Fruit fly (Drosophila melanogaster) S2 (cell line): ENCODE results near the gene CG33702.

Source experiments
- CG8478 ChIP-seq: fragments of >200 bp; optimal IDR thresholded peaks from 2 replicates; lab custom pipeline; 2018
- CTCF ChIP-seq, 2 experiments: fragments of >200 bp; optimal IDR thresholded peaks; 2 replicates each; lab custom pipeline; 2018

CG33702 gene

DNA sequence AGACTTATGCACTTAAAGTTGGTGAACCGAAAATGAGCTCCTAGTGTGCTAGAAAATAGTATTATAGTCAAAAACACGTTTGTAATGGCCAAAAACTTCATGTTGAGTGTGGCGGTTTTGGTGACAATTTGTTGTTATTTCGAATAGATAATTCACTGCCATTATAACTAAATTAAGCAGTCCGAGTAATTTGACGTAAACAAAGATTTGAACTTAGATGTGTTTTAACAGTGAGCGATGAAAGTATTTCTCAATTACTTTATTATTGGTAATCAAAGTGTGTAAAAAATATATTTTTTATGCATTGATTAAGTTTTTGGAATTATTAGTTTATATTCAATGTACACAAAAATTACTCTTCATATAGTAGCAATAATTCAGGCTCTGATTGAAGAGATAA lies at the start of gene CG33702:
TSS of gene CG33702 (minus strand) at position 101 of the 400 bp plus-strand sequence.
- TF ChIP-seq CTCF (optimal IDR thresholded peaks at IDR 0.05; lab: Kevin White, UChicago) (no peak), CG8478 (no peak)

DNA sequence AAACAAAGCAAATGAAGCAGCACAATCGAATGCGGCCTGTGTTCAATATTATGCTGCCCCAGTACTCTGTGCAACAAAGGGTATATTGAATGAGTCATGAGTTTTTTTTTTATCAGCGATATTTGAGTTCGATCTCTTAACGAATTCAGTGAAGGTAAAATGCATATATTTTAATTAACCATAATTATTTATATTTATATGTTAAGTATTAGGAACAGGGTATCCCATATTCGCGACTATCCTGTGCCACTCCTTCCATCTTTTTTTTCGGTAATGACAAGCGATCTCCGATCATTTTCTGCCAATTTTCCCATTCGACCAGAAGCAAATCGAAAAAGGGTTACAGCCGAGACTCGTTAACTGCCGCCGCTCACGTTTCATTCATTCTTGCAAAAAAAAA lies 45.8 kb upstream of the CG33702 start:
- TF ChIP-seq CG8478 (no peak), CTCF (optimal IDR thresholded peaks at IDR 0.05; lab: Kevin White, UChicago) (no peak)

DNA sequence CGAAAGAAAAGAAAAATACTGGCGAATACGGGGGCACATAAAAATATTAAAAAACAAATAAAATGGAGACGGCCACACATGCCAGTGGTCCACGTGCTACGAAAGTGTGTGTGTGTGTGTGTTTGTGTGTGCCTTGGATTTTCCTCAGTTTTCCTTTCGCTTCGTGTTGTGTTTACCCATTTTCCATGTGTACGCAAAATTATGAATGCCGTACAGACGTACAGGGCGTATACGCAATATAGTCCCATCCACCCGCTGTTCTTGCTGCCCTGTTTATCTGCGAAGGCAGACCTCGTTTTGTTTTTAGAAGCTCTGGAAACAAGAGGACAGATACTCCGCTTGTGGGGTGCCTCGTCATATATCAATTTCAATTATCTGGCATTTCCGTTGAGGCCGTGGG lies 43.5 kb upstream of the CG33702 start:
- TF ChIP-seq CG8478 (no peak), CTCF (optimal IDR thresholded peaks at IDR 0.05; lab: Kevin White, UChicago) (no peak)

DNA sequence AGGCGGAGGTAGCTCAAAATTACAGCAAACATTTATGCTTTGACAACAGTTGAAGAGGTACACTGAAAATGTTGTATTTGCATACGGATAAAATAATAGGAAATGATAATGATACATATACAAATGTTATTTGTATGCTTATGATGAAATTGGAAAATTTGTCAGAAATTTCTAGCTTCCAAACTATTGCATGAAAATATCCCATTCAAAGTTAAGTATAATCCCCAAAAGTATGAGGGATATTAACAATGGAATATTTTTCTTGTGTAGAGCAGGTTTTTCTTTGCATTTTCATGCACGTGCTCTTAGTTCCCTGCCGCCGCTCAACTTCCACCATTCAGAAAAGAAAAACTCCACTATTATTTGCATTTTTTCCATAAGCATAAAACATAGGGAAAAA lies 41.8 kb upstream of the CG33702 start:
- TF ChIP-seq CTCF (optimal IDR thresholded peaks at IDR 0.05; lab: Kevin White, UChicago) (no peak), CG8478 (no peak)

DNA sequence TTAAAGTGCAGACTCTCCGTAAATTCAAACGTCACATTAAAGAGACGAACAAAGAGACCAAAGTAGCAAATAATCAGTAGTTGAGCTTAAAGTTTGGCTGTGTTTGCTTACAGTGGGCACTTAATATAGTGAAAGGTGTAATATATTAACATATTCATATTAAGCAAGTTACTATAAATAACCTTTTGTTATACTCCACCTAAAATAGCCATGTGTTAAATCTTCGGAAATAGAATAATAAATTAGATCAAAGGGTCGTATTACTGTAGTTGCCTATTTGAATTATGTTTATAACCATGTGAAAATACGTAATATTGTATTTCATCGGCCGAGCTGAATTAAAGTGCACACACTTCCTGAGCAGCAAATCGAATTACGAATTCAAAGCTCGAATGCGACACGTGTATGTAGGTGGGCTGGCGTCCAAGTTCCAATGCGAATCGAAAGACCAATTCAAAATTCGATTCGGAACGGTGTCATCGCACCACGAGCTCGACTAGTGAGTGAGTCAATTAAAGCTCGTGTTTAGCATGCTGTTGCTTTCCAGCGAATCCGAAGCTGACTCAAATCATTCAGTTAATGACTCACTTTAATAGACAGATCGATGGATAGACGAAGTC lies 39.1 kb upstream of the CG33702 start:
- TF ChIP-seq CTCF (optimal IDR thresholded peaks at IDR 0.05; lab: Kevin White, UChicago) (no peak), CG8478 (no peak)

DNA sequence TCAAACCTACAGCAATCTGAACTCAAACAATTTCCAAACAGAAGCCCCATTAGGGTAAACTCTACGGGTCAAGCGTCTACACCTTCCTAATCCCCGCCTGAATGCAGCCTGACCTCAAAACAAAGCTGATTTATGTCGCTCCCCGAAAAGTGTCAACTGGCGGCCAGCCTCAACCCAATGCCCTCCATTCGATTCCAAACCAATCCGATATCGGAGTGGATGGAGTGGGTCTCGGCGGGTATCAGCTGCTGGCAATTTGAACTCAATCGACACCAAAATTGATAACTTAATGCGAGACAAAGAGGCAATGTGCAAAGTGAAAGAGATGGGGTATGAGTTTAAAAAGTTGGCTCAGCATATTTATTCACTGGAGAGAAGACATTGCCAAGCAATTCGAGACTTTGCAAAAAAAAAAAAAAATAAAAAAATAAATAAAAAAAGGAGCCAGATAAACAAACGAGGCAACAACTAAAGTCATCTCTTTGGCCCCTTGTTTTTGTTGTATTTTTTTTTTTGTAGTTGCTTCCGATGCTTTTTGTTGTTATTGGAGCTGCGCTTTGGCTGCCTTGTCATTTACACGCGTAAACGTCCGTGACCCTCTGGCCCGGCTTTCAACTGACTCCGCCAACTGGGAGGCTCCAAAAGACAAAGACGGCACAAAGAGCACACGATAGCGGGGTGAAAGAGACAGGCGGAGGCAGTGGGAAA lies 37.8 kb upstream of the CG33702 start:
- TF ChIP-seq CG8478 = no peak
- TF ChIP-seq CTCF (optimal IDR thresholded peaks at IDR 0.05; lab: Kevin White, UChicago) = no peak

DNA sequence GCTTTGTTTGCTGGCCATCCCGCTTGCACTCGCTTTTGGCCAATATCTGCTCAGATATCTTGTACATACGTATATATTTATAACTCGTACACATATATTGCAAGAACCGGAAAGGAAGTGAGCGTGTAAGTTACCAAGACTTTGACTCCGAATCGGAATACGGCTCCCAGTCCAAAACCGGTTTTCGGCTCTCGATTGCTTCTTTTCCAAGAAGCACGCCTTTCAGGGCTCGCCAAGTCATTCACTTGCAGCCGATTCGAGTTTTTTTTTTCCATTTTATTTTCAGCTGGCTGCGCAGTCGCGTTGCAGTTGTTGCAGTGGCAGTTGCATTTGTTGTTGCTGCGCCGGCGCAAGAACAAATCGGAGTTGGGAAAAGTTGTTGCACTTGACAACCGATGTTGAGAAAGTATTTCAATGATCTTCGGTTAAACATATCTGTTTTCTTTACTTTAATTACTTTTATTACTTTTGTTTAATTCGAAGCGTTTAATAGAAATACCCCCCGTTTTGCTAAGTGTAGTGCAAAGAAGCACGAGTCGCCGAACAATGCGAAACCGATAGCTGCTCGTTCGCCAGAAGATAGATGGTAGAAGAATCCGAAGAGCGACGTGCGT lies 36.6 kb upstream of the CG33702 start:
- TF ChIP-seq CTCF (optimal IDR thresholded peaks at IDR 0.05; lab: Kevin White, UChicago) = no peak
- TF ChIP-seq CG8478 = no peak

DNA sequence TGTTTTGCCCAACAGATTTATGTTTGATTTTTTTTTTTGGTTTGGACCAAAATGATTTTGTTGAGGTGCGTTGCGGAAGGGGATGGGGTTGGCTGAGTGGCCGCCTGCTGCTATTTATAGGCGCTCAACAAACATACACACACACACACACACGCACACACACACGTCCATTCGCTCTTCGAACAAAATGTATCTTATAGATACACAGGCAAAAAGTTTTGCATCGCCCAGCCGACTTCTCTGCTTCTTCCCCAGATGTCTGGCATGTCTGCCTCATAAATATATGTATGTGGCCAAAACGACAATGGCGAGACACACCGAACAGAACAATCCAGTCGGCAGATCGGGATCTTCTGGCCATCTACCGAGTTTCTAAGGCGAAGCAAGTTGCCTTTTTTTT lies 35.6 kb upstream of the CG33702 start:
- TF ChIP-seq CG8478 = no peak
- TF ChIP-seq CTCF (optimal IDR thresholded peaks at IDR 0.05; lab: Kevin White, UChicago) = no peak

DNA sequence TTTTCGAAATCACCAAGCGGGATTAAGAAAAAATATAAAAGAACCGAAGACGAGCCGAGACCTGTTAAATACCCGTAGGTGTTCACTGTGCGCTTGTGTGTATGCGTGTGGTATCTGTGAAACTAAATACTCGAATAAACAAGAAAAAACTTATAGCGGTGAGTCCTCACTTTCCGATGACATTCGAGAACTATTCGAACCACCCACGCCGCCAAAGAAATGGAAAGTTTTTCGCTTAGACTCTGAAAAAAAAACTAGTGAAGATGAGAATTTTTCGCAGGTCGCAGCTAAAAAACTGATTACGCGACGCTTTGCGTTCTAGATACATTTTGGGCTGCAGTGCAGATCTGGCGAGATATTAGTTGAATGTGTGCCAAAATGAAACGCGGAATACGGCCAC lies 34.7 kb upstream of the CG33702 start:
- TF ChIP-seq CG8478 (no peak), CTCF (optimal IDR thresholded peaks at IDR 0.05; lab: Kevin White, UChicago) (no peak)

DNA sequence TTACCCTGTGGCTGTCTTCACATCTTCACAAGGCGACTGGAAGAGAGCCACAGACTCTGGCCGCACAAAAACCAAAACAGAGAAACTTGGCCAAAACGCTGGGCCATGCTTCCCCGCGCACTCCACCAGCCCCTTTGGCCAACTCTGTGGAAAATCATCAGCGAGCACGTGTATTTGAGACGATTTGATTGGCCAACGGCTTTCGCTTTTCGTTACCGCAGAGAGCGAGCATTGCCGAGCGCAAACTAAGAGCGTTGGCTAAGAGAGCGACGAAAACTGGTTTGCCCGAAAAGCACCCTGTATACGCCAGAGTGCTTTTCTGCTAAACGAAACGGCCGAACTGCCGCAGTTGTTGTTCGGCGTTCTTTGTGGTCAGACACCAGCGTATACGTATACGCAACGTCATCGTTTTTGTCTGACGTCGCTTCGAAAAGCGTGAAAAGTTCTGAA lies 33.7 kb upstream of the CG33702 start, which contains the start of gene CG42673:
TSS of gene CG42673 (plus strand) at position 346 of the 450 bp plus-strand sequence.
- TF ChIP-seq CTCF (optimal IDR thresholded peaks at IDR 0.05; lab: Kevin White, UChicago) (no peak), CG8478 (no peak)

DNA sequence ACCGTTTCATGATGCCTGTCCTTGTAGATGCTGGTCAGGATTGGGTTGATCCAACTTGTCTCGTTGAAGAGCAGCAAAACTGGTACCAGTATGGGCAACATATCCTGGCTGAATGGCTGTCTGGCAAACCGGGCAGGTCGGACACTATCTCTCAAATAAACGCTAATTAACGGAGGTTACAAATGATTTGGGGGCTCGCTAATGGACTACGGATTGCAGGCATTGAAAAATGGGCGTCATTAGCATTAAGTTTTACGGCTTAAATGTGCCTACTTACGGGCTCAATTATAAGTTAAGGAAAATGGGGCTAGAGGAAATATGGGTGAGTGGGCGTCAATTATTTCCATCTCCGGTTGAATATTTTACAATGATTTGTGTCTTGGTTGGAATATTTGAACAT lies 30.7 kb upstream of the CG33702 start, which contains the start of gene Ir67a:
TSS of gene Ir67a (minus strand) at position 101 of the 400 bp plus-strand sequence.
- TF ChIP-seq CG8478 (no peak), CTCF (optimal IDR thresholded peaks at IDR 0.05; lab: Kevin White, UChicago) (no peak)

DNA sequence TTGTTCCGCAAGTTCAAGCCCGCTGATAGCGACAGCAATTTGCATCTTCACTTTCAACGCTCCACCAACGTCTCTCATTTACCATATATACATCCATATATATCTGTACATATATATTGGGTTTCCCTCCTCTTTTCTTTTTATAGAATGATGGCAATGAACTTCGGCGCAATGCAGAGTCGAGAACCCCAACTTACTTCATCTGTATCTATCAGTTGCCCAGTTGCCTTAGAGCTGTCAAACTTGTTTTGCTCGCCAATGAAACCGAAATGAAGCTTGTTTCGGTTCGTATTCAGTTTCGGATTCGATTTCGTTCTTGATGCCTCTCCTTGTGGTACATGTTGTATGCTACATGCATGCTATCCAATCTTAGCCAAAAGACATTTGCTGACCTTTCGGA lies 15.6 kb upstream of the CG33702 start, which contains the start of gene Or67a:
TSS of gene Or67a (plus strand) at position 233 of the 400 bp plus-strand sequence.
- TF ChIP-seq CTCF (optimal IDR thresholded peaks at IDR 0.05; lab: Kevin White, UChicago) (no peak), CG8478 (no peak)

DNA sequence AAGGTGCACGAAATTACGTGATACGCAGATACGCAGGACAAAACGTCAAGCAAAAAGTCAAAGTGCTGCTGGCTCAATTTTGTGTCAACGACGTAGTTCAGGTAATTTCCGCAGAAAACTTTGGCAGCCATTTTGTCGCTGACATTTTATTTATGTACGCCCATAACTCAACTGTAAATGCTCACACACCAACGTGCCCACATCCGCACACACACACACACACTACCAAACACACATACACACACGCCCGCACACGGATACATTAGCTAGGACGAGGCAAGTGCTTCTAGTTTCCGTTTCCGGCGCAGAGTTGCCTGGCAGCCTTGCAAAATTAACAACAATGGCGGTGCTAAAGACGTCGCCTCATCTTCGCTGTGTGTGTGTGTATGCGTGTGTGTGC lies 12.2 kb upstream of the CG33702 start, which contains the start of gene CG33700:
TSS of gene CG33700 (minus strand) at position 101 of the 400 bp plus-strand sequence.
- no peak for TF ChIP-seq CTCF (optimal IDR thresholded peaks at IDR 0.05; lab: Kevin White, UChicago)
- TF ChIP-seq CG8478 = no peak

DNA sequence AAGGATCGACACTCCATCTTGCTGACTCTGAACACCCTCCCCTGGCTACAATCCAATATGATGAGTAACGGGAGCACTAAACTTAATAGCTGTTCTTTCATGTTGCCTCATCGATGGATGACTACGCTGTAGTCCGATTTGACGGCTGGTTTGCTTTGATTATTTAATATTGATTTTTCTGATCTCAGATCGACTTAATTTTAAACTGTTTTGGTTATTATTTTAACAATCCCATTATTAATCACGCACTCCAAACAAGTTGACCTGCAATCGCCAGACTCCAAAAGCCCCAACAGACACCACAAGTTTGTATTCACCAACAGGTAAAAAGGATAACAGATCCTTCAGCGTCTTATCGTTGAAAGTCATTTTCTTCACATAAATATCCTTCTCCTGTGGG lies 649 bp downstream of the CG33702 start, which contains the start of gene CG33703:
TSS of gene CG33703 (minus strand) at position 101 of the 400 bp plus-strand sequence.
- TF ChIP-seq CG8478 = no peak
- no peak for TF ChIP-seq CTCF (optimal IDR thresholded peaks at IDR 0.05; lab: Kevin White, UChicago)

DNA sequence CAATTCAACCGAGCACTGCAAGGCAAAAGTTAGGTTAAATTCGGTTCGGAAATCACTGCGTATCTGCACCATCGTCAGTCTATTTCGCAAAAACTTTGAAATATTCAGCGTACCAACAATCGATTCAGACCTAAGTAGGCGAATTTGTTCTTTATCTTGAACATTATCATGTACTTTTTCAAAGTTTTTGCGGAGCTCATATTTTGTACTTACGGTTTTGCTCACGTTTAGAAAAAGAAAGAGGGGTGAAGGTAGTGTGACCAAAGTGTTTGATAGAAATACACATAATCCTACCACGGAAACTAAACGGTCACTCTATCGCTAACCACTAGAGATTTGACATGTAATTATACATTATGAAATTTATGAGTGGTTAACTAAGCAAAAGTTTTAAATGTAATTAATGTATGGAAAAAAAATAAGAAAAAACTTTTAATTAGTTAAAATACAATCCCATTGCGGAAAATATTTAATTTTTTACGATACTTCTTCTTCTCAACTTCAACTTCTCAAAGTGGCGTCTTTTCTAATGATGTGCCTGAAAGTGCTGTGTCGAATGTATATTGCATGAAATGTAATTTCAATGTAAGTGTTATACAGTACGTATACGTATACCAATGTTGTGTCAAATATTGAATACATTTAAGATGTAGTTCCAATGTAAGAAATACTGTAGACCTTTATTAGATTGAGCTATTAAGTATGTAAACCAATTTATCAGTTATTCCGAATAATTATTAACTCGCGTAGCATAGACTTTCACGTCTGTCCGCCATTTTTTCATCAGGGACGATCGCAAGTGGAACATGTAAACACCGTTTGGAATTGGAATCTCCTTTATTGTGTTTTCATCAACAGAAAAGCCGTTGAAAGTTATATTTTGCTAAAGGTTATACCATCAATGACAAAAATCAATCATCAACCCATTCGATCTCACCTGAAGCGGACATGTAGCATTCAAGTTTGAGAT lies 1.6 kb downstream of the CG33702 start, which contains the start of gene RpS9:
TSS of gene RpS9 (minus strand) at position 245 of the 970 bp plus-strand sequence.
- TF ChIP-seq CTCF (optimal IDR thresholded peaks at IDR 0.05; lab: Kevin White, UChicago) = peak; percentile 50 to 64
- TF ChIP-seq CG8478 = no peak
